Fruit fly (Drosophila melanogaster) whole organism, embryonic: Measurements from ENCODE around the gene CG11131.

Experiments
- Asciz ChIP-seq: fragments of 200-800 bp; sonication (Bioruptor generic); optimal IDR thresholded peaks from 2 replicates; lab custom pipeline; 2017; ENCODE audit warnings: missing biosample characterization, mild to moderate bottlenecking, missing genetic modification characterization, missing genetic modification reagents
- BEAF-32 ChIP-seq: fragments of 200-800 bp; sonication (Bioruptor generic); optimal IDR thresholded peaks from 3 replicates; lab custom pipeline; 2017; ENCODE audit warnings: missing biosample characterization, missing genetic modification characterization, mild to moderate bottlenecking, moderate library complexity, missing genetic modification reagents
- C15 ChIP-seq: fragments of 200-800 bp; sonication (Bioruptor generic); IDR thresholded peaks from 3 replicates; pipeline ENCODE4 v1.3.6; 2022; ENCODE audit warnings: missing biosample characterization, missing genetic modification characterization
- CG10321 ChIP-seq: fragments of 200-800 bp; sonication (Bioruptor generic); IDR thresholded peaks from 2 replicates; pipeline ENCODE4 v1.3.6; 2022; ENCODE audit warnings: missing biosample characterization, missing genetic modification characterization
- CG11093 ChIP-seq: fragments of 200-800 bp; sonication (Bioruptor generic); IDR thresholded peaks from 3 replicates; pipeline ENCODE4 v1.3.6; 2022; ENCODE audit warnings: missing biosample characterization, missing genetic modification characterization
- CG11247 ChIP-seq: fragments of 200-800 bp; sonication (Bioruptor generic); IDR thresholded peaks from 2 replicates; pipeline ENCODE4 v1.3.6; 2022; ENCODE audit warnings: missing biosample characterization, missing genetic modification characterization
- CG1233 ChIP-seq: fragments of 200-800 bp; sonication (Bioruptor generic); optimal IDR thresholded peaks from 4 replicates; lab custom pipeline; 2018; ENCODE audit warnings: missing biosample characterization, mild to moderate bottlenecking, missing genetic modification characterization
- CG12744 ChIP-seq: fragments of 200-800 bp; sonication (Bioruptor generic); optimal IDR thresholded peaks from 2 replicates; lab custom pipeline; 2016; ENCODE audit warnings: missing biosample characterization, missing genetic modification characterization
- CG16813 ChIP-seq: fragments of 200-800 bp; sonication (Bioruptor generic); IDR thresholded peaks from 3 replicates; pipeline ENCODE4 v1.3.6; 2022; ENCODE audit warnings: missing biosample characterization, missing genetic modification characterization; ENCODE audit not compliant: partially characterized antibody
- CG16815 ChIP-seq: fragments of 200-800 bp; sonication (Bioruptor generic); optimal IDR thresholded peaks from 3 replicates; lab custom pipeline; 2017; ENCODE audit warnings: missing biosample characterization, mild to moderate bottlenecking, missing genetic modification characterization
- CG17328 ChIP-seq: fragments of 200-800 bp; sonication (Bioruptor generic); IDR thresholded peaks from 2 replicates; pipeline ENCODE4 v1.3.6; 2022; ENCODE audit warnings: missing biosample characterization, missing genetic modification characterization
- CG17359 ChIP-seq: fragments of 200-800 bp; sonication (Bioruptor generic); optimal IDR thresholded peaks from 3 replicates; lab custom pipeline; 2018; ENCODE audit warnings: missing biosample characterization, mild to moderate bottlenecking, missing genetic modification characterization, moderate library complexity
- CG17802 ChIP-seq: fragments of 200-800 bp; sonication (Bioruptor generic); optimal IDR thresholded peaks from 2 replicates; lab custom pipeline; 2018; ENCODE audit warnings: missing biosample characterization, mild to moderate bottlenecking, missing genetic modification characterization, moderate library complexity
- CG2199 ChIP-seq: fragments of 200-800 bp; sonication (Bioruptor generic); IDR thresholded peaks from 3 replicates; pipeline ENCODE4 v1.3.6; 2022; ENCODE audit warnings: missing biosample characterization, missing genetic modification characterization
- CG3065 ChIP-seq: fragments of 200-800 bp; sonication (Bioruptor generic); optimal IDR thresholded peaks from 2 replicates; lab custom pipeline; 2016; ENCODE audit warnings: missing biosample characterization, missing genetic modification characterization
- CG32767 ChIP-seq: fragments of 200-800 bp; sonication (Bioruptor generic); IDR thresholded peaks from 2 replicates; pipeline ENCODE4 v1.3.6; 2022; ENCODE audit warnings: missing biosample characterization, missing genetic modification characterization
- CG3407 ChIP-seq: fragments of 200-800 bp; sonication (Bioruptor generic); optimal IDR thresholded peaks from 2 replicates; lab custom pipeline; 2018; ENCODE audit warnings: missing biosample characterization, mild to moderate bottlenecking, missing genetic modification characterization
- CG5180 ChIP-seq: fragments of 200-800 bp; sonication (Bioruptor generic); optimal IDR thresholded peaks from 3 replicates; lab custom pipeline; 2017; ENCODE audit warnings: missing biosample characterization, missing genetic modification characterization, mild to moderate bottlenecking, moderate library complexity, missing genetic modification reagents
- CG6791 ChIP-seq: fragments of 200-800 bp; sonication (Bioruptor generic); IDR thresholded peaks from 3 replicates; pipeline ENCODE4 v1.3.6; 2022; ENCODE audit warnings: missing biosample characterization, missing genetic modification characterization; ENCODE audit not compliant: partially characterized antibody
- CG8359 ChIP-seq: fragments of 200-800 bp; sonication (Bioruptor generic); optimal IDR thresholded peaks from 2 replicates; lab custom pipeline; 2017; ENCODE audit warnings: missing biosample characterization, mild to moderate bottlenecking, missing genetic modification characterization, borderline replicate concordance
- CG8765 ChIP-seq: fragments of 200-800 bp; sonication (Bioruptor generic); IDR thresholded peaks from 2 replicates; pipeline ENCODE4 v1.3.6; 2022; ENCODE audit warnings: missing biosample characterization, missing genetic modification characterization
- CG8944 ChIP-seq: fragments of 200-800 bp; sonication (Bioruptor generic); optimal IDR thresholded peaks from 3 replicates; lab custom pipeline; 2016; ENCODE audit warnings: missing biosample characterization, missing genetic modification characterization
- CG9437 ChIP-seq: fragments of 200-800 bp; sonication (Bioruptor generic); optimal IDR thresholded peaks from 2 replicates; lab custom pipeline; 2018; ENCODE audit warnings: missing biosample characterization, mild to moderate bottlenecking, missing genetic modification characterization
- CHES-1-like ChIP-seq: fragments of 200-800 bp; sonication (Bioruptor generic); optimal IDR thresholded peaks from 2 replicates; lab custom pipeline; 2016; ENCODE audit warnings: missing biosample characterization, missing genetic modification characterization
- CkIIα-i1 ChIP-seq: fragments of 200-800 bp; sonication (Bioruptor generic); IDR thresholded peaks from 2 replicates; pipeline ENCODE4 v1.3.6; 2022; ENCODE audit warnings: missing biosample characterization, missing genetic modification characterization
- Dp ChIP-seq: fragments of 200-800 bp; sonication (Bioruptor generic); optimal IDR thresholded peaks from 2 replicates; lab custom pipeline; 2018; ENCODE audit warnings: missing biosample characterization, mild to moderate bottlenecking, missing genetic modification characterization, moderate library complexity
- HmgZ ChIP-seq: fragments of 200-800 bp; sonication (Bioruptor generic); optimal IDR thresholded peaks from 2 replicates; lab custom pipeline; 2018; ENCODE audit warnings: missing biosample characterization, mild to moderate bottlenecking, missing genetic modification characterization
- Hmr ChIP-seq: fragments of 200-800 bp; sonication (Bioruptor generic); optimal IDR thresholded peaks from 3 replicates; lab custom pipeline; 2017; ENCODE audit warnings: mild to moderate bottlenecking, missing biosample characterization, missing genetic modification reagents, missing genetic modification characterization
- Lpt ChIP-seq: fragments of >200 bp; optimal IDR thresholded peaks from 2 replicates; lab custom pipeline; 2018; ENCODE audit warnings: missing biosample characterization, missing genetic modification characterization
- MTF-1 ChIP-seq: fragments of 200-800 bp; sonication (Bioruptor generic); optimal IDR thresholded peaks from 2 replicates; lab custom pipeline; 2018; ENCODE audit warnings: missing biosample characterization, mild to moderate bottlenecking, missing genetic modification characterization, borderline replicate concordance
- Mes4 ChIP-seq: fragments of 200-800 bp; sonication (Bioruptor generic); optimal IDR thresholded peaks from 2 replicates; lab custom pipeline; 2016; ENCODE audit warnings: missing biosample characterization, missing genetic modification characterization
- NC2α ChIP-seq: fragments of 200-800 bp; sonication (Bioruptor generic); optimal IDR thresholded peaks from 2 replicates; lab custom pipeline; 2016; ENCODE audit warnings: missing biosample characterization, missing genetic modification characterization
- Optix ChIP-seq: fragments of 200-800 bp; sonication (Bioruptor generic); IDR thresholded peaks from 3 replicates; pipeline ENCODE4 v1.3.6; 2022; ENCODE audit warnings: missing biosample characterization, missing genetic modification characterization
- Poxn ChIP-seq: fragments of 200-800 bp; sonication (Bioruptor generic); IDR thresholded peaks from 2 replicates; pipeline ENCODE4 v1.3.6; 2022; ENCODE audit warnings: missing biosample characterization, missing genetic modification characterization
- Sin3A ChIP-seq: fragments of >200 bp; optimal IDR thresholded peaks from 2 replicates; lab custom pipeline; 2018
- Usf ChIP-seq: fragments of 200-800 bp; sonication (Bioruptor generic); optimal IDR thresholded peaks from 2 replicates; lab custom pipeline; 2017; ENCODE audit warnings: missing genotype, missing biosample characterization, missing genetic modification characterization
- br ChIP-seq: fragments of >200 bp; optimal IDR thresholded peaks from 2 replicates; lab custom pipeline; 2017
- chif ChIP-seq, 2 experiments: fragments of 200-800 bp; sonication (Bioruptor generic); optimal IDR thresholded peaks; 3 replicates each; lab custom pipeline; 2016; ENCODE audit warnings: missing biosample characterization in 2 of 2, missing genetic modification characterization in 2 of 2
- danr ChIP-seq: fragments of 200-800 bp; sonication (Bioruptor generic); IDR thresholded peaks from 2 replicates; pipeline ENCODE4 v1.3.6; 2022; ENCODE audit warnings: missing biosample characterization, missing genetic modification characterization
- grn ChIP-seq: fragments of 200-800 bp; sonication (Bioruptor generic); optimal IDR thresholded peaks from 3 replicates; lab custom pipeline; 2017; ENCODE audit warnings: missing biosample characterization, missing genetic modification characterization
- jing ChIP-seq: fragments of 200-800 bp; sonication (Bioruptor generic); optimal IDR thresholded peaks from 2 replicates; lab custom pipeline; 2018; ENCODE audit warnings: missing biosample characterization, mild to moderate bottlenecking, missing genetic modification characterization
- mirr ChIP-seq: fragments of 200-800 bp; sonication (Bioruptor generic); optimal IDR thresholded peaks from 3 replicates; lab custom pipeline; 2018; ENCODE audit warnings: missing biosample characterization, mild to moderate bottlenecking, missing genetic modification characterization
- org-1 ChIP-seq: fragments of 200-800 bp; sonication (Bioruptor generic); optimal IDR thresholded peaks from 2 replicates; lab custom pipeline; 2017; ENCODE audit warnings: missing biosample characterization, missing genetic modification characterization
- pros ChIP-seq: fragments of 200-800 bp; sonication (Bioruptor generic); optimal IDR thresholded peaks from 3 replicates; lab custom pipeline; 2019; ENCODE audit warnings: missing biosample characterization, mild to moderate bottlenecking, missing genetic modification characterization, moderate library complexity
- run ChIP-seq: fragments of 200-800 bp; sonication (Bioruptor generic); optimal IDR thresholded peaks from 3 replicates; lab custom pipeline; 2018; ENCODE audit warnings: missing biosample characterization, mild to moderate bottlenecking, missing genetic modification characterization
- sd ChIP-seq: fragments of 200-800 bp; sonication (Bioruptor generic); optimal IDR thresholded peaks from 3 replicates; lab custom pipeline; 2018; ENCODE audit warnings: missing biosample characterization, mild to moderate bottlenecking, missing genetic modification characterization, moderate library complexity
- slou ChIP-seq: fragments of 200-800 bp; sonication (Bioruptor generic); optimal IDR thresholded peaks from 3 replicates; lab custom pipeline; 2016; ENCODE audit warnings: missing biosample characterization, missing genetic modification characterization
- sob ChIP-seq: fragments of 200-800 bp; sonication (Bioruptor generic); IDR thresholded peaks from 2 replicates; pipeline ENCODE4 v1.3.6; 2022; ENCODE audit warnings: missing biosample characterization, missing genetic modification characterization
- stc ChIP-seq: fragments of 200-800 bp; sonication (Bioruptor generic); IDR thresholded peaks from 2 replicates; pipeline ENCODE4 v1.3.6; 2022; ENCODE audit warnings: missing biosample characterization, missing genetic modification characterization
- yki ChIP-seq: fragments of >200 bp; optimal IDR thresholded peaks from 3 replicates; lab custom pipeline; 2018

The CG11131 gene

dm6 chr3L:22863367-22864078 is 35.0 kb upstream of the CG11131 start, which contains the start of gene CG33169 (continued):
- TF ChIP-seq CG32767 (GFP tag; lab: Robert Waterston, UW) = peak; percentile 38; the same call in 1 of the 2 replicates
- TF ChIP-seq CG11247 = peak; percentile 95
- peak; percentile 85 for TF ChIP-seq slou (GFP tag; lab: Kevin White, UChicago)
- TF ChIP-seq CG8765 (GFP tag; lab: Robert Waterston, UW) = peak; percentile 79
- TF ChIP-seq sd (tag; lab: Kevin White, UChicago) = peak; percentile 95
- peak; percentile 82 for TF ChIP-seq CG17359 (tag; lab: Kevin White, UChicago)
- TF ChIP-seq Dp (GFP tag; lab: Kevin White, UChicago) = peak; percentile 100
- peak; percentile 76 for TF ChIP-seq MTF-1 (GFP tag; lab: Kevin White, UChicago)
- TF ChIP-seq CG1233 (GFP tag; lab: Kevin White, UChicago) = peak; percentile 71
- TF ChIP-seq CG3065 (GFP tag; lab: Kevin White, UChicago) = peak; percentile 74
- no peak for TF ChIP-seq CkIIα-i1 (GFP tag; lab: Robert Waterston, UW)
- peak; percentile 90 for TF ChIP-seq CG5180 (GFP tag; lab: Kevin White, UChicago)
- peak; percentile 71 for TF ChIP-seq CG16813 (GFP tag; lab: Robert Waterston, UW)
- TF ChIP-seq br (lab: Kevin White, UChicago) = no peak
- TF ChIP-seq yki (lab: Kevin White, UChicago) = no peak
- peak; percentile 56; the same call in 1 of the 2 replicates for TF ChIP-seq CG10321 (GFP tag; lab: Robert Waterston, UW)
- TF ChIP-seq run (tag; lab: Kevin White, UChicago) = no peak
- TF ChIP-seq jing (GFP tag; lab: Kevin White, UChicago) = peak; percentile 45
- peak; percentile 75 to 77 for TF ChIP-seq chif (GFP tag; optimal IDR thresholded peaks at IDR 0.05; lab: Kevin White, UChicago)
- no peak for TF ChIP-seq pros (GFP tag; lab: Kevin White, UChicago)
- TF ChIP-seq mirr (GFP tag; lab: Kevin White, UChicago) = peak; percentile 94
- peak; percentile 76 for TF ChIP-seq NC2α (GFP tag; lab: Kevin White, UChicago)
- TF ChIP-seq org-1 (GFP tag; lab: Kevin White, UChicago) = peak; percentile 55
- TF ChIP-seq CG9437 (GFP tag; lab: Kevin White, UChicago) = peak; percentile 12
- 0 out of 3 replicates have a peak, but pooled peaks have one; percentile 57 for TF ChIP-seq C15 (GFP tag; lab: Robert Waterston, UW)
- peak; percentile 65 for TF ChIP-seq CG3407
- TF ChIP-seq BEAF-32 (GFP tag; lab: Kevin White, UChicago) = peak; percentile 72
- TF ChIP-seq Usf (GFP tag; lab: Kevin White, UChicago) = peak; percentile 67
- peak; percentile 18 for TF ChIP-seq grn (GFP tag; lab: Kevin White, UChicago)
- TF ChIP-seq CG2199 = peak; percentile 98
- TF ChIP-seq CG11093 = peak; percentile 73; the same call in 2 of the 3 replicates
- no peak for TF ChIP-seq CG8359
- TF ChIP-seq CG17328 = peak; percentile 80
- TF ChIP-seq CG12744 (GFP tag; lab: Kevin White, UChicago) = peak; percentile 77
- peak; percentile 67 for TF ChIP-seq CG17802 (tag; lab: Kevin White, UChicago)
- peak; percentile 90 for TF ChIP-seq CG8944 (GFP tag; lab: Kevin White, UChicago)
- no peak for TF ChIP-seq Poxn (GFP tag; lab: Robert Waterston, UW)
- TF ChIP-seq Sin3A (lab: Kevin White, UChicago) = peak; percentile 53
- peak; percentile 97 for TF ChIP-seq HmgZ (tag; lab: Kevin White, UChicago)
- no peak for TF ChIP-seq Lpt (GFP tag; lab: Kevin White, UChicago)
- TF ChIP-seq Hmr (GFP tag; lab: Kevin White, UChicago) = peak; percentile 92
- peak; percentile 49 for TF ChIP-seq Asciz
- TF ChIP-seq CG16815 (GFP tag; lab: Kevin White, UChicago) = peak; percentile 77
- TF ChIP-seq Optix (GFP tag; lab: Robert Waterston, UW) = peak; percentile 67
- TF ChIP-seq danr (GFP tag; lab: Robert Waterston, UW) = peak; percentile 47; the same call in 1 of the 2 replicates
- peak; percentile 70 for TF ChIP-seq stc
- TF ChIP-seq sob = peak; percentile 98
- TF ChIP-seq CG6791 (GFP tag; lab: Robert Waterston, UW) = peak; percentile 72; the same call in 2 of the 3 replicates
- TF ChIP-seq Mes4 (GFP tag; lab: Kevin White, UChicago) = peak; percentile 75
- TF ChIP-seq CHES-1-like = peak; percentile 95
